Worm (Caenorhabditis elegans): ENCODE measurements around the gene col-71.

ce11 chrII:3473744-3474143, 28.6 kb downstream of the col-71 start, which contains the start of gene sdz-32:
- TF ChIP-seq scrt-1 (GFP tag; IDR thresholded peaks at IDR 0.05) = no peak
- no peak for TF ChIP-seq hmg-4 (GFP tag; optimal IDR thresholded peaks at IDR 0.05)
- no peak for TF ChIP-seq hnd-1 (tag; optimal IDR thresholded peaks at IDR 0.05)
- no peak for TF ChIP-seq ama-1 (optimal IDR thresholded peaks at IDR 0.05)
- TF ChIP-seq flt-1 (GFP tag; IDR thresholded peaks at IDR 0.05) = no peak
- no peak for TF ChIP-seq B0310.2 (tag; optimal IDR thresholded peaks at IDR 0.05)
- TF ChIP-seq tbx-11 (GFP tag; IDR thresholded peaks at IDR 0.05) = no peak
- TF ChIP-seq aly-1 (tag; optimal IDR thresholded peaks at IDR 0.05) = no peak
- no peak for TF ChIP-seq ceh-36 (tag; optimal IDR thresholded peaks at IDR 0.05)
- TF ChIP-seq hmbx-1 (tag; optimal IDR thresholded peaks at IDR 0.05) = no peak
- TF ChIP-seq ets-7 (tag; optimal IDR thresholded peaks at IDR 0.05) = no peak
- TF ChIP-seq tbx-37 (GFP tag; conservative IDR thresholded peaks at IDR 0.05) = no peak
- no peak for TF ChIP-seq F13C5.2 (tag; optimal IDR thresholded peaks at IDR 0.05)
- TF ChIP-seq tra-4 (tag; optimal IDR thresholded peaks at IDR 0.05) = no peak

Data from whole organism, early embryonic.